Fruit fly (Drosophila melanogaster): ENCODE measurements around the gene dop.

dop gene

dm6 chr3L:15565829-15566433 lies at the start of gene dop (continued):
- no peak for TF ChIP-seq ftz-f1 (GFP tag; optimal IDR thresholded peaks at IDR 0.05)
- peak; percentile 9 for TF ChIP-seq CG12942 (GFP tag; optimal IDR thresholded peaks at IDR 0.05)
- no peak for TF ChIP-seq Hr51 (GFP tag; optimal IDR thresholded peaks at IDR 0.05)
- peak; percentile 49 for TF ChIP-seq corto (GFP tag; optimal IDR thresholded peaks at IDR 0.05)
- TF ChIP-seq pb (GFP tag; optimal IDR thresholded peaks at IDR 0.05) = no peak
- peak; percentile 66 for TF ChIP-seq CG16813 (GFP tag; IDR thresholded peaks at IDR 0.05; ENCODE audit: partially characterized antibody)
- no peak for TF ChIP-seq slou (GFP tag; optimal IDR thresholded peaks at IDR 0.05)
- peak; percentile 38; the same call in 1 of the 3 replicates for TF ChIP-seq Aef1 (GFP tag; IDR thresholded peaks at IDR 0.05)
- TF ChIP-seq CG5953 (GFP tag; IDR thresholded peaks at IDR 0.05) = no peak
- no peak; the same call in 1 of the 2 replicates for TF ChIP-seq klu (GFP tag; IDR thresholded peaks at IDR 0.05)
- peak; percentile 46 for TF ChIP-seq Rfx (GFP tag; IDR thresholded peaks at IDR 0.05)
- peak; percentile 88 for TF ChIP-seq E2f2 (GFP tag; IDR thresholded peaks at IDR 0.05)
- peak; percentile 3 for TF ChIP-seq CG8290 (GFP tag; optimal IDR thresholded peaks at IDR 0.05)
- TF ChIP-seq CG8290 (tag; optimal IDR thresholded peaks at IDR 0.05) = peak in 1 of 2 experiments; percentile 40
- TF ChIP-seq Dbx (GFP tag; IDR thresholded peaks at IDR 0.05) = 0 out of 3 replicates have a peak, but pooled peaks have one; percentile 35
- no peak for TF ChIP-seq dimm (GFP tag; IDR thresholded peaks at IDR 0.05)
- no peak for TF ChIP-seq CG14667 (GFP tag; IDR thresholded peaks at IDR 0.05)
- no peak for TF ChIP-seq hkb (optimal IDR thresholded peaks at IDR 0.05)
- peak; percentile 22; the same call in 1 of the 2 replicates for TF ChIP-seq hkb (GFP tag; IDR thresholded peaks at IDR 0.05)
- no peak for TF ChIP-seq jing (GFP tag; optimal IDR thresholded peaks at IDR 0.05)
- peak; percentile 73 for TF ChIP-seq CG13287 (GFP tag; IDR thresholded peaks at IDR 0.05; ENCODE audit: partially characterized antibody)
- peak; percentile 33 for TF ChIP-seq CoRest (tag; optimal IDR thresholded peaks at IDR 0.05)
- TF ChIP-seq CG8944 (GFP tag; optimal IDR thresholded peaks at IDR 0.05) = peak; percentile 10
- TF ChIP-seq zen (tag; optimal IDR thresholded peaks at IDR 0.05) = no peak
- TF ChIP-seq CG4707 (GFP tag; optimal IDR thresholded peaks at IDR 0.05) = no peak
- TF ChIP-seq CG13296 (GFP tag; optimal IDR thresholded peaks at IDR 0.05) = no peak
- peak; percentile 43 for TF ChIP-seq sna (GFP tag; IDR thresholded peaks at IDR 0.05; ENCODE audit: partially characterized antibody)
- TF ChIP-seq CG34376 (GFP tag; optimal IDR thresholded peaks at IDR 0.05) = no peak
- TF ChIP-seq ranshi (GFP tag; IDR thresholded peaks at IDR 0.05) = no peak
- peak; percentile 50; the same call in 1 of the 3 replicates for TF ChIP-seq Opbp (GFP tag; IDR thresholded peaks at IDR 0.05; ENCODE audit: partially characterized antibody)
- peak; percentile 70 for TF ChIP-seq unc-4 (GFP tag; IDR thresholded peaks at IDR 0.05; ENCODE audit: partially characterized antibody)
- TF ChIP-seq sima (GFP tag; optimal IDR thresholded peaks at IDR 0.05) = no peak
- TF ChIP-seq CG34224 (GFP tag; IDR thresholded peaks at IDR 0.05; ENCODE audit: partially characterized antibody) = peak; percentile 58
- no peak for TF ChIP-seq CG12104 (GFP tag; optimal IDR thresholded peaks at IDR 0.05)
- no peak for TF ChIP-seq CG12299 (tag; optimal IDR thresholded peaks at IDR 0.05)
- TF ChIP-seq Kr (GFP tag; optimal IDR thresholded peaks at IDR 0.05) = no peak
- TF ChIP-seq CG18262 (tag; optimal IDR thresholded peaks at IDR 0.05) = no peak
- TF ChIP-seq HHEX (GFP tag; optimal IDR thresholded peaks at IDR 0.05) = no peak
- peak; percentile 58; the same call in 2 of the 3 replicates for TF ChIP-seq row (GFP tag; IDR thresholded peaks at IDR 0.05)
- peak; percentile 30 for TF ChIP-seq nmo (GFP tag; optimal IDR thresholded peaks at IDR 0.05)
- no peak for TF ChIP-seq dmrt11E (tag; optimal IDR thresholded peaks at IDR 0.05)
- peak; percentile 25 for TF ChIP-seq Xbp1 (GFP tag; optimal IDR thresholded peaks at IDR 0.05)
- TF ChIP-seq CG10654 (GFP tag; optimal IDR thresholded peaks at IDR 0.05) = no peak
- no peak for TF ChIP-seq Rx (GFP tag; IDR thresholded peaks at IDR 0.05)
- TF ChIP-seq CG3995 (GFP tag; optimal IDR thresholded peaks at IDR 0.05) = peak; percentile 82
- 0 out of 3 replicates have a peak, but pooled peaks have one; percentile 35 for TF ChIP-seq mld (GFP tag; IDR thresholded peaks at IDR 0.05; ENCODE audit: partially characterized antibody)
- TF ChIP-seq ci (GFP tag; IDR thresholded peaks at IDR 0.05) = peak; percentile 30; the same call in 1 of the 3 replicates
- 0 out of 2 replicates have a peak, but pooled peaks have one; percentile 16 for TF ChIP-seq CG17328 (GFP tag; IDR thresholded peaks at IDR 0.05)
- peak; percentile 29 for TF ChIP-seq Antp (GFP tag; optimal IDR thresholded peaks at IDR 0.05)
- no peak for TF ChIP-seq CG8388 (GFP tag; optimal IDR thresholded peaks at IDR 0.05)

All from whole organism, embryonic.